Worm (Caenorhabditis elegans) whole organism, L1 larva: ENCODE measurements around the gene ttr-8.

Source experiments
- C04F5.9 ChIP-seq: sonication (generic microtip); optimal IDR thresholded peaks from 2 replicates; lab custom pipeline; 2016; ENCODE audit warnings: missing genetic modification characterization, missing compliant biosample characterization
- C16A3.4 ChIP-seq: fragments of 150-350 bp; optimal IDR thresholded peaks from 2 replicates; lab custom pipeline; 2014; ENCODE audit warnings: missing biosample characterization, missing genetic modification characterization
- C34B4.2 ChIP-seq: sonication (generic microtip); optimal IDR thresholded peaks from 2 replicates; lab custom pipeline; 2017; ENCODE audit warnings: mild to moderate bottlenecking, missing genetic modification characterization, missing compliant biosample characterization
- F16B12.6 ChIP-seq: fragments of 150-350 bp; optimal IDR thresholded peaks from 2 replicates; lab custom pipeline; 2014; ENCODE audit warnings: missing biosample characterization, missing genetic modification characterization
- aha-1 ChIP-seq: fragments of 150-350 bp; optimal IDR thresholded peaks from 2 replicates; lab custom pipeline; 2014; ENCODE audit warnings: missing biosample characterization, missing genetic modification characterization
- alr-1 ChIP-seq: fragments of 200-800 bp; sonication (Bioruptor generic); optimal IDR thresholded peaks from 2 replicates; lab custom pipeline; 2018; ENCODE audit warnings: borderline replicate concordance, mild to moderate bottlenecking, missing genetic modification characterization, missing compliant biosample characterization
- aly-2 ChIP-seq: fragments of 150-350 bp; optimal IDR thresholded peaks from 2 replicates; lab custom pipeline; 2014; ENCODE audit warnings: missing biosample characterization, missing genetic modification characterization
- ama-1 ChIP-seq: fragments of 150-350 bp; optimal IDR thresholded peaks from 2 replicates; lab custom pipeline; 2014
- ceh-63 ChIP-seq: fragments of 200-800 bp; sonication (Bioruptor generic); optimal IDR thresholded peaks from 2 replicates; lab custom pipeline; 2018; ENCODE audit warnings: mild to moderate bottlenecking, missing genetic modification characterization, missing compliant biosample characterization
- ceh-8 ChIP-seq: fragments of 200-800 bp; sonication (Bioruptor generic); optimal IDR thresholded peaks from 2 replicates; lab custom pipeline; 2018; ENCODE audit warnings: mild to moderate bottlenecking, missing genetic modification characterization, moderate library complexity, missing compliant biosample characterization
- ces-1 ChIP-seq: fragments of 150-350 bp; optimal IDR thresholded peaks from 2 replicates; lab custom pipeline; 2014; ENCODE audit warnings: missing biosample characterization, missing genetic modification reagents, missing genetic modification characterization
- dsc-1 ChIP-seq: sonication (generic microtip); optimal IDR thresholded peaks from 2 replicates; lab custom pipeline; 2016; ENCODE audit warnings: mild to moderate bottlenecking, missing genetic modification characterization, missing compliant biosample characterization
- efl-1 ChIP-seq, 4 experiments: fragments of 150-350 bp; optimal IDR thresholded peaks in 3 of 4; peaks in 1 of 4; 1 replicate in 1 of 4; 2 replicates in 3 of 4; lab custom pipeline; 2014; ENCODE audit warnings: missing biosample characterization in 2 of 4, missing genetic modification characterization in 2 of 4, missing genetic modification reagents in 2 of 4
- efl-3 ChIP-seq: fragments of 200-800 bp; sonication (Bioruptor generic); optimal IDR thresholded peaks from 2 replicates; lab custom pipeline; 2018; ENCODE audit warnings: mild to moderate bottlenecking, missing genetic modification characterization, missing compliant biosample characterization
- egl-13 ChIP-seq: sonication (generic microtip); optimal IDR thresholded peaks from 2 replicates; lab custom pipeline; 2016; ENCODE audit warnings: missing genotype, missing genetic modification reagents, missing genetic modification characterization, missing compliant biosample characterization
- egl-27 ChIP-seq, 2 experiments: fragments of 150-350 bp in 1 of 2; sonication (generic microtip); optimal IDR thresholded peaks; 3 replicates each; lab custom pipeline; 2017 to 2018; ENCODE audit warnings: missing biosample characterization in 2 of 2, missing genetic modification characterization in 2 of 2, missing genetic modification reagents in 2 of 2
- ets-5 ChIP-seq: fragments of 200-800 bp; sonication (Bioruptor generic); IDR thresholded peaks from 2 replicates; pipeline ENCODE4 v1.3.6; 2022; ENCODE audit warnings: missing genetic modification characterization, missing compliant biosample characterization
- fkh-8 ChIP-seq: sonication (generic microtip); optimal IDR thresholded peaks from 2 replicates; lab custom pipeline; 2016; ENCODE audit warnings: mild to moderate bottlenecking, missing genetic modification characterization, missing compliant biosample characterization
- grh-1 ChIP-seq: fragments of 200-800 bp; sonication (Bioruptor generic); IDR thresholded peaks from 2 replicates; pipeline ENCODE4 v1.3.6; 2022; ENCODE audit warnings: missing genetic modification reagents, missing genetic modification characterization, missing compliant biosample characterization
- hpl-2 ChIP-seq: fragments of 150-350 bp; optimal IDR thresholded peaks from 2 replicates; lab custom pipeline; 2014; ENCODE audit warnings: missing biosample characterization, missing genetic modification reagents, missing genetic modification characterization
- irx-1 ChIP-seq: sonication (generic microtip); optimal IDR thresholded peaks from 2 replicates; lab custom pipeline; 2016; ENCODE audit warnings: missing genetic modification characterization, missing compliant biosample characterization
- isw-1 ChIP-seq: fragments of 200-800 bp; sonication (Bioruptor generic); IDR thresholded peaks from 2 replicates; pipeline ENCODE4 v1.3.6; 2022; ENCODE audit warnings: missing genetic modification characterization, missing compliant biosample characterization
- lin-13 ChIP-seq: fragments of 150-350 bp; optimal IDR thresholded peaks from 2 replicates; lab custom pipeline; 2014; ENCODE audit warnings: missing biosample characterization, missing genetic modification reagents, missing genetic modification characterization
- lin-14 ChIP-seq: fragments of 200-800 bp; sonication (Bioruptor generic); optimal IDR thresholded peaks from 2 replicates; lab custom pipeline; 2018; ENCODE audit warnings: mild to moderate bottlenecking, missing genetic modification characterization, moderate library complexity, missing compliant biosample characterization
- lin-39 ChIP-seq: fragments of 150-350 bp; optimal IDR thresholded peaks from 2 replicates; lab custom pipeline; 2014; ENCODE audit warnings: missing biosample characterization, missing genetic modification reagents, missing genetic modification characterization
- lir-3 ChIP-seq: sonication (generic microtip); optimal IDR thresholded peaks from 2 replicates; lab custom pipeline; 2016; ENCODE audit warnings: mild to moderate bottlenecking, missing genetic modification characterization, moderate library complexity, missing compliant biosample characterization; ENCODE audit not compliant: poor library complexity
- lsy-2 ChIP-seq, 2 experiments: fragments of 150-350 bp; optimal IDR thresholded peaks; 2 replicates each; lab custom pipeline; 2014; ENCODE audit warnings: missing biosample characterization in 2 of 2, missing genetic modification characterization in 2 of 2
- mab-9 ChIP-seq: fragments of 200-800 bp; sonication (Bioruptor generic); IDR thresholded peaks from 2 replicates; pipeline ENCODE4 v1.3.6; 2022; ENCODE audit warnings: missing genetic modification reagents, missing genetic modification characterization, missing compliant biosample characterization
- mdl-1 ChIP-seq, 2 experiments: fragments of 150-350 bp; optimal IDR thresholded peaks; 2 replicates each; lab custom pipeline; 2014 to 2017; ENCODE audit warnings: missing biosample characterization in 2 of 2, missing genetic modification characterization in 2 of 2, inconsistent platforms in 1 of 2
- mef-2 ChIP-seq: fragments of 150-350 bp; optimal IDR thresholded peaks from 2 replicates; lab custom pipeline; 2014; ENCODE audit warnings: missing biosample characterization, missing genetic modification characterization
- mep-1 ChIP-seq: fragments of 150-350 bp; optimal IDR thresholded peaks from 2 replicates; lab custom pipeline; 2014; ENCODE audit warnings: missing biosample characterization, missing genetic modification characterization
- nhr-12 ChIP-seq: sonication (generic microtip); optimal IDR thresholded peaks from 2 replicates; lab custom pipeline; 2017; ENCODE audit warnings: missing biosample characterization, missing genetic modification characterization
- nhr-19 ChIP-seq: fragments of 200-800 bp; sonication (Bioruptor generic); conservative IDR thresholded peaks from 2 replicates; pipeline ENCODE4 v1.3.6; 2022; ENCODE audit warnings: missing genetic modification characterization, missing compliant biosample characterization
- nhr-20 ChIP-seq: sonication (generic microtip); optimal IDR thresholded peaks from 2 replicates; lab custom pipeline; 2016; ENCODE audit warnings: mild to moderate bottlenecking, missing genetic modification characterization, missing compliant biosample characterization
- nhr-237 ChIP-seq: fragments of 150-350 bp; optimal IDR thresholded peaks from 2 replicates; lab custom pipeline; 2014; ENCODE audit warnings: missing biosample characterization, missing genetic modification characterization
- nhr-71 ChIP-seq: sonication (generic microtip); optimal IDR thresholded peaks from 2 replicates; lab custom pipeline; 2016; ENCODE audit warnings: mild to moderate bottlenecking, missing genetic modification characterization, moderate library complexity, missing compliant biosample characterization
- nhr-76 ChIP-seq: sonication (generic microtip); optimal IDR thresholded peaks from 2 replicates; lab custom pipeline; 2017; ENCODE audit warnings: missing biosample characterization, missing genetic modification characterization
- nhr-77 ChIP-seq: fragments of 150-350 bp; optimal IDR thresholded peaks from 2 replicates; lab custom pipeline; 2014; ENCODE audit warnings: missing biosample characterization, missing genetic modification characterization
- nhr-85 ChIP-seq: sonication (generic microtip); peaks from one replicate; lab custom pipeline; 2016; ENCODE audit warnings: missing genetic modification characterization, inconsistent platforms, missing compliant biosample characterization
- nhr-90 ChIP-seq: sonication (generic microtip); optimal IDR thresholded peaks from 2 replicates; lab custom pipeline; 2016; ENCODE audit warnings: mild to moderate bottlenecking, missing genetic modification characterization, missing compliant biosample characterization; ENCODE audit not compliant: poor library complexity
- pax-3 ChIP-seq: fragments of 200-800 bp; sonication (Bioruptor generic); optimal IDR thresholded peaks from 2 replicates; lab custom pipeline; 2018; ENCODE audit warnings: mild to moderate bottlenecking, missing genetic modification characterization, moderate library complexity, missing compliant biosample characterization
- snpc-4 ChIP-seq: fragments of 150-350 bp; optimal IDR thresholded peaks from 2 replicates; lab custom pipeline; 2014; ENCODE audit warnings: missing biosample characterization, missing genetic modification characterization
- snu-23 ChIP-seq: sonication (generic microtip); optimal IDR thresholded peaks from 2 replicates; lab custom pipeline; 2016; ENCODE audit warnings: missing genetic modification characterization, missing compliant biosample characterization
- sox-4 ChIP-seq: sonication (generic microtip); optimal IDR thresholded peaks from 2 replicates; lab custom pipeline; 2016; ENCODE audit warnings: missing genetic modification characterization, missing compliant biosample characterization
- sptf-1 ChIP-seq: fragments of 150-350 bp; optimal IDR thresholded peaks from 2 replicates; lab custom pipeline; 2014; ENCODE audit warnings: missing biosample characterization, missing genetic modification characterization
- tlp-1 ChIP-seq: fragments of 150-350 bp; optimal IDR thresholded peaks from 2 replicates; lab custom pipeline; 2014; ENCODE audit warnings: missing biosample characterization, missing genetic modification characterization
- unc-130 ChIP-seq: fragments of 150-350 bp; optimal IDR thresholded peaks from 2 replicates; lab custom pipeline; 2017; ENCODE audit warnings: missing biosample characterization, missing genetic modification characterization, inconsistent platforms
- unc-30 ChIP-seq: sonication (generic microtip); optimal IDR thresholded peaks from 2 replicates; lab custom pipeline; 2017; ENCODE audit warnings: missing biosample characterization, missing genetic modification characterization
- unc-62 ChIP-seq: fragments of 150-350 bp; optimal IDR thresholded peaks from 2 replicates; lab custom pipeline; 2014; ENCODE audit warnings: missing biosample characterization, missing genetic modification reagents, missing genetic modification characterization
- unc-86 ChIP-seq: sonication (generic microtip); optimal IDR thresholded peaks from 2 replicates; lab custom pipeline; 2016; ENCODE audit warnings: missing genetic modification characterization, missing compliant biosample characterization
- unc-98 ChIP-seq: fragments of 200-800 bp; sonication (Bioruptor generic); IDR thresholded peaks from 2 replicates; pipeline ENCODE4 v1.3.6; 2022; ENCODE audit warnings: missing genetic modification characterization, missing compliant biosample characterization
- vab-15 ChIP-seq: sonication (generic microtip); optimal IDR thresholded peaks from 2 replicates; lab custom pipeline; 2017; ENCODE audit warnings: missing genotype, mild to moderate bottlenecking, missing genetic modification characterization, missing compliant biosample characterization
- zip-4 ChIP-seq: fragments of 200-800 bp; sonication (Bioruptor generic); optimal IDR thresholded peaks from 2 replicates; lab custom pipeline; 2018; ENCODE audit warnings: mild to moderate bottlenecking, missing genetic modification characterization, moderate library complexity, missing compliant biosample characterization
- ztf-4 ChIP-seq: fragments of 150-350 bp; optimal IDR thresholded peaks from 2 replicates; lab custom pipeline; 2014; ENCODE audit warnings: missing biosample characterization, missing genetic modification characterization

The ttr-8 gene

ce11 chrIII:7544211-7544610 lies 20.9 kb downstream of the ttr-8 start (continued):
- TF ChIP-seq C34B4.2 (tag; lab: Kevin White, UChicago) = no peak
- no peak for TF ChIP-seq egl-27 (tag; optimal IDR thresholded peaks at IDR 0.05; lab: Kevin White, UChicago)
- TF ChIP-seq ceh-63 (GFP tag; lab: Kevin White, UChicago) = no peak
- TF ChIP-seq F16B12.6 (tag; lab: Kevin White, UChicago) = no peak
- no peak for TF ChIP-seq sox-4 (tag; lab: Kevin White, UChicago)
- peak; percentile 76 for TF ChIP-seq nhr-85
- no peak for TF ChIP-seq ztf-4
- TF ChIP-seq efl-3 (GFP tag; lab: Kevin White, UChicago) = no peak
- TF ChIP-seq zip-4 (GFP tag; lab: Kevin White, UChicago) = no peak
- no peak for TF ChIP-seq hpl-2 (GFP tag; lab: Kevin White, UChicago)
- TF ChIP-seq grh-1 (GFP tag; lab: Robert Waterston, UW) = no peak
- TF ChIP-seq nhr-237 (tag; lab: Kevin White, UChicago) = no peak
- TF ChIP-seq fkh-8 (tag; lab: Kevin White, UChicago) = no peak
- TF ChIP-seq unc-62 (GFP tag; lab: Kevin White, UChicago) = no peak
- no peak for TF ChIP-seq mef-2 (tag; lab: Kevin White, UChicago)
- no peak for TF ChIP-seq ceh-8
- TF ChIP-seq snu-23 (GFP tag; lab: Kevin White, UChicago) = peak; percentile 24
- no peak for TF ChIP-seq nhr-77 (tag; lab: Kevin White, UChicago)
- no peak for TF ChIP-seq ama-1 (lab: Kevin White, UChicago)
- TF ChIP-seq nhr-76 = no peak
- no peak for TF ChIP-seq snpc-4 (tag; lab: Kevin White, UChicago)
- TF ChIP-seq lsy-2 (tag; optimal IDR thresholded peaks at IDR 0.05; lab: Kevin White, UChicago) = peak; percentile 42 to 45
- TF ChIP-seq unc-130 (tag; lab: Kevin White, UChicago) = peak; percentile 25
- TF ChIP-seq unc-98 (GFP tag; lab: Robert Waterston, UW) = no peak
- TF ChIP-seq nhr-19 (GFP tag; lab: Robert Waterston, UW) = no peak
- no peak for TF ChIP-seq unc-86
- TF ChIP-seq pax-3 = no peak
- TF ChIP-seq unc-30 = no peak
- TF ChIP-seq lin-13 (GFP tag; lab: Kevin White, UChicago) = no peak
- no peak for TF ChIP-seq mdl-1 (tag; optimal IDR thresholded peaks at IDR 0.05; lab: Kevin White, UChicago)
- TF ChIP-seq irx-1 (tag; lab: Kevin White, UChicago) = no peak
- TF ChIP-seq vab-15 (tag; lab: Kevin White, UChicago) = no peak
- TF ChIP-seq lir-3 = no peak
- no peak for TF ChIP-seq lin-39 (tag; lab: Kevin White, UChicago)
- no peak for TF ChIP-seq nhr-12 (tag; lab: Kevin White, UChicago)
- TF ChIP-seq C16A3.4 (tag; lab: Kevin White, UChicago) = peak; percentile 27
- TF ChIP-seq nhr-71 (tag; lab: Kevin White, UChicago) = peak; percentile 48
- TF ChIP-seq lin-14 = peak; percentile 64
- peak; percentile 16 for TF ChIP-seq dsc-1
- TF ChIP-seq ets-5 (GFP tag; lab: Robert Waterston, UW) = no peak
- peak in 1 of 2 experiments; percentile 23 for TF ChIP-seq efl-1 (optimal IDR thresholded peaks at IDR 0.05; lab: Kevin White, UChicago)
- TF ChIP-seq efl-1 (GFP tag; optimal IDR thresholded peaks at IDR 0.05 in 1 of 2; lab: Kevin White, UChicago) = peak in 1 of 2 experiments; percentile 70
- no peak for TF ChIP-seq aha-1
- no peak for TF ChIP-seq alr-1
- peak; percentile 35 for TF ChIP-seq mep-1 (tag; lab: Kevin White, UChicago)
- TF ChIP-seq tlp-1 (tag; lab: Kevin White, UChicago) = no peak
- TF ChIP-seq nhr-20 (tag; lab: Kevin White, UChicago) = peak; percentile 14
- no peak for TF ChIP-seq sptf-1 (tag; lab: Kevin White, UChicago)
- no peak for TF ChIP-seq aly-2 (tag; lab: Kevin White, UChicago)
- no peak for TF ChIP-seq isw-1 (GFP tag; lab: Robert Waterston, UW)
- TF ChIP-seq egl-13 (tag; lab: Kevin White, UChicago) = no peak
- no peak for TF ChIP-seq nhr-90 (tag; lab: Kevin White, UChicago)
- TF ChIP-seq mab-9 (GFP tag; lab: Robert Waterston, UW) = no peak
- TF ChIP-seq C04F5.9 (tag; lab: Kevin White, UChicago) = no peak
- TF ChIP-seq ces-1 (GFP tag; lab: Kevin White, UChicago) = no peak
